Worm (Caenorhabditis elegans): ENCODE measurements around the gene T28H11.8.
"Not testable (repeated sequence)": the region's sequence is repeated elsewhere in the genome, so short reads cannot be mapped to it uniquely, and the experiment has no call there.

T28H11.8 gene

ce11 chrIV:5020533-5020932 lies at the start of gene T28H11.8:
T28H11.8 (minus strand) TSS chrIV:5020633.
- no peak for TF ChIP-seq aly-2 (tag; optimal IDR thresholded peaks at IDR 0.05)
- peak; percentile 30 for TF ChIP-seq aha-1 (tag)

- not testable (repeated sequence) for TF ChIP-seq ceh-82 (tag; optimal IDR thresholded peaks at IDR 0.05); T26A8.4 (GFP tag; IDR thresholded peaks at IDR 0.05); ama-1 (optimal IDR thresholded peaks at IDR 0.05)
Observed at ce11 chrIV:5068541-5068940, 48.1 kb upstream of the T28H11.8 start, which contains the start of the genes R13H9.6 and rmd-6. R13H9.6 (minus strand) TSS chrIV:5068641. rmd-6 (plus strand) TSS chrIV:5068845.

- TF ChIP-seq lim-7, D1046.2, snpc-1.2 (GFP tag; IDR thresholded peaks at IDR 0.05): not testable (repeated sequence)
Observed at ce11 chrIV:5066887-5067286, 46.5 kb upstream of the T28H11.8 start, which contains the start of gene ttbk-2.2. ttbk-2.2 (minus strand) TSS chrIV:5066987.

- TF ChIP-seq cey-2 (tag; optimal IDR thresholded peaks at IDR 0.05; ENCODE audit: borderline replicate concordance, insufficient read depth); lin-13 (GFP tag; optimal IDR thresholded peaks at IDR 0.05); set-16 (GFP tag; IDR thresholded peaks at IDR 0.05): not testable (repeated sequence)
Observed at ce11 chrIV:5064961-5065360, 44.5 kb upstream of the T28H11.8 start, which contains the start of gene msp-53. msp-53 (minus strand) TSS chrIV:5065061.

ce11 chrIV:5063297-5063696 lies 42.9 kb upstream of the T28H11.8 start:
- TF ChIP-seq hlh-11 (tag; optimal IDR thresholded peaks at IDR 0.05): peak; percentile 5
- no peak for TF ChIP-seq lin-39 (tag; optimal IDR thresholded peaks at IDR 0.05)
- TF ChIP-seq unc-130 (GFP tag; optimal IDR thresholded peaks at IDR 0.05): peak; percentile 29
- peak; percentile 50 for TF ChIP-seq nhr-102 (tag; optimal IDR thresholded peaks at IDR 0.05)
- TF ChIP-seq snpc-4 (tag; optimal IDR thresholded peaks at IDR 0.05): peak; percentile 80
- TF ChIP-seq duxl-1 (tag; optimal IDR thresholded peaks at IDR 0.05; ENCODE audit: poor library complexity): no peak
- TF ChIP-seq mdt-29 (GFP tag; IDR thresholded peaks at IDR 0.05): peak; percentile 63; the same call in 1 of the 2 replicates
- TF ChIP-seq snpc-1.2 (GFP tag; IDR thresholded peaks at IDR 0.05): peak; percentile 97
- TF ChIP-seq dve-1 (tag; optimal IDR thresholded peaks at IDR 0.05; ENCODE audit: insufficient read depth): peak; percentile 25
- peak; percentile 43 for TF ChIP-seq mes-2 (tag; optimal IDR thresholded peaks at IDR 0.05; ENCODE audit: poor library complexity, severe bottlenecking)
- 0 out of 2 replicates have a peak, but pooled peaks have one; percentile 16 for TF ChIP-seq Y48G9A.11 (GFP tag; IDR thresholded peaks at IDR 0.05)
- peak; percentile 47 for TF ChIP-seq T26A8.4 (GFP tag; IDR thresholded peaks at IDR 0.05)
- TF ChIP-seq Y105C5A.15 (GFP tag; IDR thresholded peaks at IDR 0.05): 0 out of 2 replicates have a peak, but pooled peaks have one; percentile 35
- peak; percentile 36; the same call in 1 of the 2 replicates for TF ChIP-seq lin-38 (GFP tag; IDR thresholded peaks at IDR 0.05)
- no peak for TF ChIP-seq fos-1 (tag; optimal IDR thresholded peaks at IDR 0.05)
- no peak for TF ChIP-seq hlh-30 (tag; optimal IDR thresholded peaks at IDR 0.05; ENCODE audit: insufficient read depth)
- peak; percentile 1 for TF ChIP-seq F49E8.2 (tag; optimal IDR thresholded peaks at IDR 0.05; ENCODE audit: borderline replicate concordance)

ce11 chrIV:5062278-5062677 lies 41.8 kb upstream of the T28H11.8 start, which contains the start of gene msp-57:
msp-57 (plus strand) TSS chrIV:5062578.
- TF ChIP-seq tra-1 (GFP tag; IDR thresholded peaks at IDR 0.05); ZK337.2 (GFP tag; IDR thresholded peaks at IDR 0.05); mxl-2 (GFP tag; conservative IDR thresholded peaks at IDR 0.05): not testable (repeated sequence)

Measured in whole organism, L4 larva.